Worm (Caenorhabditis elegans) whole organism, L4/young adult: ENCODE results near the gene C46F4.3.

Source experiments
- W03F9.2 ChIP-seq: fragments of 150-350 bp; optimal IDR thresholded peaks from 2 replicates; lab custom pipeline; 2014; ENCODE audit warnings: missing biosample characterization, missing genetic modification characterization
- him-1 ChIP-seq: sonication (generic microtip); optimal IDR thresholded peaks from 2 replicates; lab custom pipeline; 2016; ENCODE audit warnings: missing genotype, missing genetic modification reagents, missing genetic modification characterization, missing compliant biosample characterization

ce11 chrX:5896001-5896400 is 39.6 kb upstream of the C46F4.3 start:
- TF ChIP-seq him-1 (tag; lab: Kevin White, UChicago) (peak; percentile 3), W03F9.2 (tag; lab: Kevin White, UChicago) (no peak)
